Fruit fly (Drosophila melanogaster) whole organism, adult: Measurements from ENCODE around the gene CG43799.

ENCODE experiments used
- CG11617 ChIP-seq: fragments of 200-800 bp; sonication (Bioruptor generic); optimal IDR thresholded peaks from 2 replicates; lab custom pipeline; 2017; ENCODE audit warnings: mild to moderate bottlenecking, missing biosample characterization, missing genetic modification reagents, missing genetic modification characterization
- CG1620 ChIP-seq: fragments of 200-800 bp; sonication (Bioruptor generic); optimal IDR thresholded peaks from 2 replicates; lab custom pipeline; 2016; ENCODE audit warnings: missing biosample characterization, missing genetic modification characterization
- CG5204 ChIP-seq: fragments of 200-800 bp; sonication (Bioruptor generic); optimal IDR thresholded peaks from 2 replicates; lab custom pipeline; 2016; ENCODE audit warnings: missing biosample characterization, missing genetic modification characterization
- CG7045 ChIP-seq: fragments of 200-800 bp; sonication (Bioruptor generic); optimal IDR thresholded peaks from 2 replicates; lab custom pipeline; 2017; ENCODE audit warnings: missing biosample characterization, mild to moderate bottlenecking, missing genetic modification characterization
- CG7101 ChIP-seq: fragments of 200-800 bp; sonication (Bioruptor generic); optimal IDR thresholded peaks from 2 replicates; lab custom pipeline; 2018; ENCODE audit warnings: missing biosample characterization, mild to moderate bottlenecking, missing genetic modification characterization, moderate library complexity
- Crg-1 ChIP-seq: fragments of 200-800 bp; sonication (Bioruptor generic); optimal IDR thresholded peaks from 2 replicates; lab custom pipeline; 2016; ENCODE audit warnings: missing biosample characterization, missing genetic modification characterization
- cnc ChIP-seq, 2 experiments: fragments of >200 bp; optimal IDR thresholded peaks; 2 replicates each; lab custom pipeline; 2017
- kay ChIP-seq: fragments of 200-800 bp; sonication (Bioruptor generic); peaks from one replicate; lab custom pipeline; 2016; ENCODE audit warnings: missing biosample characterization, missing genetic modification characterization, borderline replicate concordance
- ovo ChIP-seq: fragments of 200-800 bp; sonication (Bioruptor generic); optimal IDR thresholded peaks from 2 replicates; lab custom pipeline; 2016; ENCODE audit warnings: missing biosample characterization, missing genetic modification characterization
- pad ChIP-seq: fragments of 200-800 bp; sonication (Bioruptor generic); optimal IDR thresholded peaks from 3 replicates; lab custom pipeline; 2017; ENCODE audit warnings: missing biosample characterization, missing genetic modification characterization, mild to moderate bottlenecking, moderate library complexity, missing genetic modification reagents
- tj ChIP-seq: fragments of 200-800 bp; sonication (Bioruptor generic); optimal IDR thresholded peaks from 3 replicates; lab custom pipeline; 2017; ENCODE audit warnings: missing biosample characterization, mild to moderate bottlenecking, missing genetic modification characterization, moderate library complexity

DNA sequence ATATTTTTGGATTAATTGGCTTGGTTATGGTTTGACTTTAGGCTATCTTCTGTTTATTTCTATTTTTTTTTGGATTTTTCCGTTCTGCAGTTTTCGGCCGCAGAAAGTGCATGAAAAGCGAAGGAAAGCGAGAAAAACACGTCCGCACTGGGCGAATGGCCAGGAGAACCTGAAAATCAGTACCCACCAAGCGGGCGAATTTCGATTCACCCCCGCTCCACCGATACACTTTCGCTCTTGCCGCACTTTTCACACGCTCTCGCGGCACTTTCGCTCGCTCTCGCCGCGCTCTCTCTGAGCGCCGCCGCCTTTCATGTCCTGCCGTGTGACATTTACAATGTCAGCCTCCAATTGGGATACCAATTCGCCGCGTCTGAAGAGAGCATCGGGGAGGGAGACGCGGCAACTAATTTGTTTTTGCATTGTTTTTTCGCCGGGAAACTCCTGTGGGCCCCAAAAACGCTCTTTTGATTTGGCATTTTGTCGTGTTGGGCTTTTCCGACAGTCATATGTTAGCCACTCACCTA, 21.8 kb downstream of the CG43799 start, which contains the start of gene Ndae1:
- TF ChIP-seq kay (GFP tag; lab: Kevin White, UChicago) (no peak), CG7101 (tag; lab: Kevin White, UChicago) (no peak), CG11617 (GFP tag; lab: Kevin White, UChicago) (no peak), Crg-1 (GFP tag; lab: Kevin White, UChicago) (no peak), CG1620 (GFP tag; lab: Kevin White, UChicago) (no peak), ovo (GFP tag; lab: Kevin White, UChicago) (no peak), CG5204 (no peak), CG7045 (GFP tag; lab: Kevin White, UChicago) (no peak), tj (GFP tag; lab: Kevin White, UChicago) (no peak), pad (no peak), cnc (optimal IDR thresholded peaks at IDR 0.05; lab: Kevin White, UChicago) (no peak)
